Fruit fly (Drosophila melanogaster): ENCODE measurements around the gene Gss1.

Gss1 gene

dm6 chrX:17875014-17875589, 14.2 kb upstream of the Gss1 start:
- TF ChIP-seq CG8478 (optimal IDR thresholded peaks at IDR 0.05) = no peak
- TF ChIP-seq CTCF (optimal IDR thresholded peaks at IDR 0.05) = no peak

DNA sequence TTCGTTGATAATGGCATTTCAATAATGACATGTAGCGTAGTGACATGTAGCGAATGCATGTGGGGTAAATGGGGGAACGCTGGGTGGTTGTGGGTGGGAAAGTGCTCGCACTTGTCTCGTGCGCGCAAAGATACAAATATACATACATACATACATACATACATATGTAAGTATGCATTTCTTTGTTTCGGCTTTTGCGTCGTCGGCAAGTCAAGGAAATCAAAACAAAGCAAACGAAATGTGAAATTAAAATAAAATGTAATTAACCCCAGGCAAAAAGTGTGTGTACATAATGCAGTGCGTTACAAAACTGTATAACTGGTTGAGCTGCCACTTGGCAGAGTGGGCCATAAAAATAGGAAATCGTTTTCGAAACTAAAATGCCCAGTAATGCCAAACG, 13.7 kb upstream of the Gss1 start:
- no peak for TF ChIP-seq CTCF (optimal IDR thresholded peaks at IDR 0.05)
- no peak for TF ChIP-seq CG8478 (optimal IDR thresholded peaks at IDR 0.05)

DNA sequence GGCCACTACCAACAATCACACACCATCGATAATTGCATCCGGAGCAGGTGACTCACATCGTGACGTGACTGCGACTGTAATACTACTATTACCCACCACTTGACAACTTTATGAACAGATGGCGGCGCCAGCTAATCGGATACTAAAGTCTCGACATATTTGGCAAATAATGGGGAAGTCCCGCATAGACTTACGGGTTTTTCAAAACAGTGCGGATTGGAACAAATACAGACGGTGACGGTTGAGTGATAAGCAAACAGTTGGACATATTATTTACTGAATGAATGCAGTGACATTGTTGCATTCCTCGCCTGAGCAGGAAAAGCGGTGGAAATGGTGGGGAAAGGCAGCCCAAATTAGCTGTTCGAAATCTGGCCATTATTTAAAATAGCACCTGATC, 12.8 kb upstream of the Gss1 start:
- TF ChIP-seq CG8478 (optimal IDR thresholded peaks at IDR 0.05) (no peak), CTCF (optimal IDR thresholded peaks at IDR 0.05) (no peak)

DNA sequence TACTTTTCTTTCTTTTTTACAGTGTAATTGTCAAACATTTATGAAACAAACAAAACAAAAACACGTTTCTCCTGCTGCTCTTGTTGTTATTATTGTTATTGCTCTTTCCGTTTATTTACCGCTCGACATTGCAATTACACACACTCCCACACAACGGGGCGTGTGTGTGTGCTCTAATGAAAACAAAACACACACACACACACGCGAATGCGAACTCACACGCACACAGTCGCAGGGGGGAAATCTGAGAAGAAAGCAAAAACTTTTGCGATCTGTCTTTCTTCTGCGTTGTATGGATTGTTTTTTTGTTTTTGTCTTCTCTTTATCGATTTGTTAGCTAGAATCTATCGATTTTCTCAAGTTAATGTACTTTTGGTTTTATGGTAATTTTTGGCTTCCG, 11.4 kb upstream of the Gss1 start:
- TF ChIP-seq CTCF (optimal IDR thresholded peaks at IDR 0.05) (no peak), CG8478 (optimal IDR thresholded peaks at IDR 0.05) (no peak)

DNA sequence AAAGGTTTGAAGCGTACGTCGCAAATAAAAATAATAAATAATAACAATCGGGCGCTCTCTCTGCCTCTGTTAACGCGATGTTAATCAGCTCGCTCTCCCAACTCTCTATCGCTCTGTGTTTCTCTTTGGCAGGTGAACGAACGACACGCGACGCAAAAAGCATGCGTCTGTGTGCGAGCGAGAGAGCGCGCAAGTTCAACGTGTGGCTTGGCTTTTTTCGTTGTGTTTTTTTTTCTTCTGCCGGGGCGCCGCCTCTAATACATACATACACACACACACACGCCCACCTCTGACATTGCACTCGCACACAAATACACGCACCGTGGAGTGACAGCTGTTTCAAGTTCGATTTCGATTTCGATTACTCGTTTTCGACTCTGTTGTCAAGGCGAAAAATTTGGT, 10.7 kb upstream of the Gss1 start:
- TF ChIP-seq CTCF (optimal IDR thresholded peaks at IDR 0.05) (no peak), CG8478 (optimal IDR thresholded peaks at IDR 0.05) (no peak)

DNA sequence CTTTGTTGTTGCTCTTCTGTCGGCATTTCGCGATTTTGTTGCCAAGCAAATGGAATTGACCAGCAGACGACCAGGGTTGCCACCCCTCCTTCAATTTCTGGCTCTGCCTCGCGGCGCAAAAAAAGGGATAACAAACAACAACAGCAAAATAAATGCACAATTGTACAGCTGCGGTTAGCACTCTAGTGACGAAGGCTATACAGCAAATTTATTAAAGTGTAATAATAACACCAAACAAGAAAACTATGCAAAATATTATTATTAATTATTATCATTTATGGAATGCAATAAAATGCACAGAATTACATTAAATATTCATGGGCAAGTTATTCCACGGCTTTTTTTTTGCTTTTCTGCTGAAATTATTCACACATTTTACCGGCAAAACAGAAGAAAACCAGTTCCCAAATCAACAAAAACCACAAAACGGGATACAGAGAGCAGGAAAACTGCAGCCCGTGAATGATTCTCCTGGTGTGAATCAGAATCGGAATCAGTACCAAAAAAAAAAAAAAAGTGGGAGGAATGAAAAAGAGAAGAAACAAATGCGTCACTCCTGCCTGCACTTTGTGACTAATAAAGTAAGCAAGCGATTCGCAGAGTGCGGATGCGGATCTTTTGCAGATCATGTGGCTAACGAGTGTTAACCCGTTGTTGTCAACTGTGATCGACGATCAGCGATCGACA, 10.0 kb upstream of the Gss1 start:
- TF ChIP-seq CTCF (optimal IDR thresholded peaks at IDR 0.05) (no peak), CG8478 (optimal IDR thresholded peaks at IDR 0.05) (no peak)

DNA sequence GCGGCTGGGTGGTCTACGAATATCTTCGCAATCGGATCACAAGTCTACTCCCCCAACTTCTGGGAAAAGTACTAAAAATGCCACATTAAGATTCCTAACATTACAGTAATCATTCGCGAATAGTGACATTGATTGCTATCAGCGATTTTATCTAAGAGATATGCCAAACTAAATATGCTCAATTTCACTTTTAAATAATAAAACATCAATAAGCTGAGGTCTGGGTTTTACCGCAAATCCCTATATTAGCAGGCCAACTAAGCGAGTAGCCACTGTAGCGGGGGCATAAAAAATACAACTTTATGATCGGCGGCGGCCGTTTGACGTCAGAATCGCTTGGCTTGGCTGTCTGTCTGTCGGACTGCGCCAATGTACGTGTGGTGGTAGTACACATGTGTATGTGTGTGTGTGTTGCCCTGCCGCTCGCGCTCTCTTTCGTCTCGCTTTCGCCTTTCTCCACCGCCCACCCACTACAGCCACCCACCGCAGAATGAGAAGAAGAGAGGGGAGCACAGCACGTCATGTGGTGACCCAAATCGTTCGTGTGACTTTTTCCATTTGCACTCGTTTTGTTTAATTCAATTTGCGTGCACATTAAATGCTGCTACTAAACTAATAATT, 9.0 kb upstream of the Gss1 start:
- TF ChIP-seq CG8478 (optimal IDR thresholded peaks at IDR 0.05) (no peak), CTCF (optimal IDR thresholded peaks at IDR 0.05) (no peak)

DNA sequence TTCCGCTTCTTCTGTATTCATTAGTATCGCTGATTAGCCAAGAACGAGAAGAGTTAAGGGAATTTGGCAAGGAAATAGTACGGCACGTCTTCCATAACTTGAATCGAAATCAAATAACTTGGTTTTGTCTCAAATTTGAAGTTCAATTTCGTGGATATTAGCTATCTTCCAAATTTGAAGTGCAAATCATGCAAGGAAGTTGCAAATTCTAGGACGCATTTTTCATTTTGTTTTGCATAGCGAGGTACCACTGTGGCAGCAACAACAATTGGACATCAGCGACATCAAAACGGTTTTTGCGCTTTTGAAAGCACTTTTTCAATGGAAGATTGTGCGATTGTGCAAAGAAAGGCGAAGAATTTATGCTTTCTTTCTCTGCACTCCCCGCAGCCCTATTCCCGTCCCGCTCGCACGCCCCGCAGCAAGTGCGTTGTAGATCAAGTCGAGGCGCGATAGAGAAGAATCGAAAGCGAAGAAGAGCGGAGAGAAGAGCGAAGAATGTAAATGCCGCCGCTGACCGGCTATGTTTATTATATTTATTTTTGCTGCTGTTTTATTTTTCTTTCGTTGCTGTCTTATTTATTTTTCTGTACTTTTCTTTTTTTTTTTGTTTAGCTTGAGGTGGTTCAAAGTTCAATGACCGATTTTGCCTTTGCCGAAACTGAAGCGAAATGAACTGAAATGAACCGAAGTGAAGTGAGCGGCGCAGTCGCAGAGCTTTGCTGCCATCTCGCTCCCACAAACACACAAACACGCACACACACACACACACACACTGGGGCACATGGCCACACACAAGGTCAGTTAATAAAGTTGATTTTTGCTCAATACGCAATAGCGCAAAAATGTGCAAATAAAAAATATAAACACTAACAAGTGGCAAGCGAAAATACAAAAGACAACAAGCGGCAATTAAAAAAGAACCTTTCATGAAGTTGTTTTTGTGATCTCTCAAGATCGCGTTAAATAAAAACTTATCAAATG, 7.9 kb upstream of the Gss1 start:
- no peak for TF ChIP-seq CTCF (optimal IDR thresholded peaks at IDR 0.05)
- no peak for TF ChIP-seq CG8478 (optimal IDR thresholded peaks at IDR 0.05)

DNA sequence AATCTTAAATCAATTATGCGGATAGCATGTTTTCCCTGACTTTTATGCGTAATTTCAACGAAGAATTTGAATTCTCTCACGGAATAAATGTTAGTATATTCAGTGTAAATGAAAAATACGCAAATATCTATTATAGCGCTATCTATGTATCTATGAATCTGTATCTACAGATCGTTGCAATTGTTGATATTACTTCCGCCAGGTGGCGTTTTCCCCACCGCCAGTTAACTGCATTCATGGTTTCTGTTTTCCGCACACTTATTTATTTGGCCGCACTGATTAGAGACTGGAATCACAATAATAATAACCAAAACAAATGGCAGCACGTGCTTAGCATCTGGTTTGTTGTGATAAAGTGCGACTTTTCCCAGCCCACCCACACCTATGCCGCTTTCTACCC, 6.6 kb upstream of the Gss1 start:
- TF ChIP-seq CG8478 (optimal IDR thresholded peaks at IDR 0.05) (no peak), CTCF (optimal IDR thresholded peaks at IDR 0.05) (peak; percentile 74 to 76)

- TF ChIP-seq CTCF (optimal IDR thresholded peaks at IDR 0.05) = no peak
- TF ChIP-seq CG8478 (optimal IDR thresholded peaks at IDR 0.05) = no peak
Observed at dm6 chrX:17883418-17883817, 5.9 kb upstream of the Gss1 start, which contains the start of gene CG12985. Gene CG12985 (plus strand): TSS chrX:17883718.

DNA sequence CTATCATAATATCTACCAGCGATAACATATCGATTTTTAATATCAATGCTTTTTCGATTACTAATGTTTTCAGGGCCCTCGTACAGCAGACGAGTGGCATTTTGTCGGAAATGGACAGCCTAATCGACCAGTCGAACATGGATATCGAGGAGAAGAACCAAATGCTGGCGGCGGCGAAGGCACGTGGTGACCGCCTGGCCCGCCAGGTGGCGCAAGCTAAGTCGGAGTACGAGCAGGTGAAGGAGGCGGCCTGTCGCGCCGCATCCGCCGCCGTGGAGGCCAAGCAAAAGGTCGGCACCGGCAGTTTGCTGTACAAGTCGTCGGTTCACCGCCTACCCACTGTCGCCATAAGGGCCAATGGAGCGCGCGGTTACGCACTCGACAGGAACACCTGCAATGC, 4.8 kb upstream of the Gss1 start:
- TF ChIP-seq CTCF (optimal IDR thresholded peaks at IDR 0.05) (peak; percentile 84 to 87), CG8478 (optimal IDR thresholded peaks at IDR 0.05) (no peak)

DNA sequence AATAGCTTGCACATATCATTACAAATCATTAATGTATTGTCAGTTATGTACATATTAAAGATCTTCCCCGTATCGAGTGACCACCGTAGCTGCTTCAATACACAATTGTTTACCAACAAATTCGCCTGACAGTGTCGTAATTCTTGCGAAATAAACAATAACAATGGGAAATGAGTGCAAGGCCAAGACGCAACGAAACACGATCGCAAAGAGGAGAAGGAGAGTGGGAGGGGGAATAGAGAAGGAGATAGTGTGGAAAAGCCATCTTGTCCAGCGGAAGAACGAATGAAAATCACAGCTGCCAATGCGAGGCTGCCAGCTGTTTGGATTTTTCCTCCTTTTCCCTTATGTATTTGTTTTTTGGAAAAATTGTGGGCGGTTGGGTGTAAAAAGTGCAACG, 4.1 kb upstream of the Gss1 start:
- TF ChIP-seq CTCF (optimal IDR thresholded peaks at IDR 0.05) = peak in 1 of 2 experiments; percentile 3
- no peak for TF ChIP-seq CG8478 (optimal IDR thresholded peaks at IDR 0.05)

- no peak for TF ChIP-seq CG8478 (optimal IDR thresholded peaks at IDR 0.05)
- TF ChIP-seq CTCF (optimal IDR thresholded peaks at IDR 0.05) = no peak
Observed at dm6 chrX:17886107-17886448, 3.3 kb upstream of the Gss1 start.

DNA sequence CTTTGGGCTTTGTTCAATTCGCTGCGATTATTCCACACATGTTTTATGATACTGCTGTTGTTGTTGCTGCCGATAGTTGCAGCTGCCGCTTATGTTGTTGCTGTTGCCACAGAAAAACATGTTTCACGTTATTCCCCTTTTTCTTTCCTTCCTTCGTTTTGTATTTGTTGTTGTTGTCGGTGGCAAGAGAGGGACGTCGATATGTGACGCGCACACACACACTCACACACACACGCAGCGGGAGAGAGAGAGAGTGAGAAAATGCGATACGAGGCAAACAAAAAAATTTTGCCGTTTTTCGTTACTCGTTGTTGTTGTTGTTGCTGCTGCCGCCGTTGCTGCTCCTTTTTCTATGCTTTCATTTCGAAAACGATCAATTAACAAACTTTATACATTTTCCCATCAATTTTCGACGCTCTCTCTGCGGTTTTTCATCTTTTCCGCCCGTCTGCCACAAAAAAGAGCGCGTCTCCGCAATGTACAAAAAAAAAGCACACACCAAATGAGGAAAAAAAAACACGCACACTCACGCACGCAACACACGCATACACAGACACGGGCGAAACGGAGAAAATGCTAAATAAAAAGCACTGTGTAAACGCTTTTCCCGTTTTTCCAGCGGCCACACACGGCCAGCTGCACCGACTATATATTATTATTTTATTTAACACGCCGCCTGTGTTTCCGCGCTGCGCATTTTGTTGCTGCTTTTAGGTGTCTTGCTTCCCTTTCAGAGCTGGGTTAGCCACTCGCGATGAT, 2.7 kb upstream of the Gss1 start:
- TF ChIP-seq CG8478 (optimal IDR thresholded peaks at IDR 0.05) (no peak), CTCF (optimal IDR thresholded peaks at IDR 0.05) (no peak)

DNA sequence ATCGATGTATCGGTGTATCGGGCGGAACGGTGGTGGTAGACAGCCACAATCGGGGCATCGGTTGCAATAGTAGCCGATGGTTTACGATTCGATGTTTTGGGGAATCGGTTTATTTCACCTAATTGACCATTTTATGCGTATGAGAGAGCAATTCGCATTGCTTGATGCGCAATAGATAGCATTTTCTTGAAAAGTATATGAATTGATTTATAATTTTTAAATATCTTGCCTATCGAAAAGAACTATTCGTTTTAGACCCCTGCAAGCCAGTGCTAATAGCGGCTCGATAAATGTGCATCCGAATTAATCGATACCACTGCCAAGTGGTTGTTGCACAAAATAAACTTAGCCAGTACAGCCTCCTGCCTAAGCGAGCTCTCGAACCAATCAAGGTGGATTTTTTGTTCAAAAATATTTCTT, 2.1 kb upstream of the Gss1 start, which contains the start of gene mnb:
TSS of gene mnb (minus strand) at position 15 of the 420 bp plus-strand sequence.
- peak; percentile 24 to 58 for TF ChIP-seq CTCF (optimal IDR thresholded peaks at IDR 0.05)
- TF ChIP-seq CG8478 (optimal IDR thresholded peaks at IDR 0.05) = no peak

Data from S2 (cell line).